Worm (Caenorhabditis elegans) whole organism, midembryonic: ENCODE results near the gene tni-1.
A peak's percentile ranks its signal among the peaks of the same experiment; 100 is the strongest.

Source experiments
- flt-1 ChIP-seq: fragments of 200-800 bp; sonication (Bioruptor generic); IDR thresholded peaks from 2 replicates; pipeline ENCODE4 v1.3.6; 2022; ENCODE audit warnings: missing genetic modification characterization, missing compliant biosample characterization
- tab-1 ChIP-seq: fragments of 200-800 bp; sonication (Bioruptor generic); IDR thresholded peaks from 2 replicates; pipeline ENCODE4 v1.3.6; 2022; ENCODE audit warnings: missing genetic modification characterization, missing compliant biosample characterization
- ztf-29 ChIP-seq: fragments of 200-800 bp; sonication (Bioruptor generic); IDR thresholded peaks from 2 replicates; pipeline ENCODE4 v1.3.6; 2022; ENCODE audit warnings: missing genetic modification reagents, missing genetic modification characterization, missing compliant biosample characterization

DNA sequence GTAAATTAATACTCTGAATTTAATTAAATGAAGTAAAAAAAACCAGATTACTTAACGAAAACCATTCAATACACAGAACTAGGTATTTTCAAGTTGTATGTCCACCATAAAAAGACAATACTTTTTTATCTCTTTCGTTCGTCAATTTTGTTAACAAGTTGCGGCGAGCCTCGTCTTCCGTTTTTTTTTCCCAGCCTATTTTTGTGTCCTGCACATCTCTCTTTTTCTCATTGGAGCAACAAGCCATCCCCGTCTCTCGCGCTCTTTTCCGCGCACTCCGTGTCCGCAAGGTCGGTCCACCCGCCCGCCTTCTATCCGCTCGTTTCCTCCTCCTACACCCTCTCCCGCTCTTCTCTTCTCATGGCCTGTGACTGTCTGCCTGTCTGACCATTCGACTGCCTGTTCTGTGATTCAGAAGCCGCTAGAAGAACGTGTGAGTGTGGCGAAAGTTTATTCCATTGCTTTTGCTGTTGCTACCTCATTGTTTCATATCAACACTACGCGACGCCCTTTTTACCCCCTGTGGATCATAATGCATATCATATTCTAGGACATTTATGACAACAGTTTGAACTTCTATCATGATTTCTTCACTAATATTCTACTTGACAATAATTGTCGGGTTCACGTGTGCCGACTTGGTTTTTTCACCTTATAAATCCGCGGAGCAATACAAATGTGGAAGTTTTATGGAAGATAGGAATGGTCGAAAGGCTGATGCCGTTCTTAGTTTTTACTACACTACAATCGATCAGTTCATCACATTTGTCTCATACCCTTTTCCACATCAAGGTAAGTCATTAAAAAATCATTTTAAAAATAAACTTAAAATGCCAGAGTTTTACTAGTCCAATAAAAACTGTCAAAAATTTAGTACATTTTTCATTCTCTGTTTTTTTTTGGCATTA lies 7.5 kb upstream of the tni-1 start, which contains the start of the genes F08B12.11 and prmn-1:
- TF ChIP-seq flt-1 (GFP tag; lab: Robert Waterston, UW) (no peak), tab-1 (GFP tag; lab: Robert Waterston, UW) (no peak), ztf-29 (GFP tag; lab: Robert Waterston, UW) (peak; percentile 46; the same call in 1 of the 2 replicates)
